Fruit fly (Drosophila melanogaster) whole organism, embryonic: ENCODE results near the gene CG17660.
A peak's percentile ranks its signal among the peaks of the same experiment; 100 is the strongest.

ENCODE experiments used
- Abd-B ChIP-seq: fragments of 200-800 bp; sonication (Bioruptor generic); optimal IDR thresholded peaks from 2 replicates; lab custom pipeline; 2018; ENCODE audit warnings: missing biosample characterization, mild to moderate bottlenecking, missing genetic modification characterization, moderate library complexity
- Antp ChIP-seq: fragments of 200-800 bp; sonication (Bioruptor generic); optimal IDR thresholded peaks from 3 replicates; lab custom pipeline; 2016; ENCODE audit warnings: missing biosample characterization, missing genetic modification characterization
- Bdp1 ChIP-seq: fragments of 200-800 bp; sonication (Bioruptor generic); optimal IDR thresholded peaks from 3 replicates; lab custom pipeline; 2016; ENCODE audit warnings: missing biosample characterization, missing genetic modification characterization
- CG10147 ChIP-seq: fragments of 200-800 bp; sonication (Bioruptor generic); optimal IDR thresholded peaks from 2 replicates; lab custom pipeline; 2019; ENCODE audit warnings: missing biosample characterization, mild to moderate bottlenecking, missing genetic modification characterization, moderate library complexity
- CG10654 ChIP-seq: fragments of 200-800 bp; sonication (Bioruptor generic); optimal IDR thresholded peaks from 2 replicates; lab custom pipeline; 2016; ENCODE audit warnings: missing biosample characterization, missing genetic modification characterization
- CG12104 ChIP-seq: fragments of 200-800 bp; sonication (Bioruptor generic); optimal IDR thresholded peaks from 3 replicates; lab custom pipeline; 2016; ENCODE audit warnings: missing biosample characterization, missing genetic modification characterization
- CG12219 ChIP-seq: fragments of 200-800 bp; sonication (Bioruptor generic); optimal IDR thresholded peaks from 3 replicates; lab custom pipeline; 2018; ENCODE audit warnings: missing biosample characterization, mild to moderate bottlenecking, missing genetic modification characterization
- CG12942 ChIP-seq: fragments of 200-800 bp; sonication (Bioruptor generic); optimal IDR thresholded peaks from 3 replicates; lab custom pipeline; 2016; ENCODE audit warnings: missing biosample characterization, missing genetic modification characterization
- CG13287 ChIP-seq: fragments of 200-800 bp; sonication (Bioruptor generic); IDR thresholded peaks from 2 replicates; pipeline ENCODE4 v1.3.6; 2022; ENCODE audit warnings: missing biosample characterization, missing genetic modification characterization; ENCODE audit not compliant: partially characterized antibody
- CG16779 ChIP-seq: fragments of 200-800 bp; sonication (Bioruptor generic); IDR thresholded peaks from 2 replicates; pipeline ENCODE4 v1.3.6; 2022; ENCODE audit warnings: missing biosample characterization, missing genetic modification characterization
- CG1792 ChIP-seq: fragments of 200-800 bp; sonication (Bioruptor generic); optimal IDR thresholded peaks from 2 replicates; lab custom pipeline; 2016; ENCODE audit warnings: missing biosample characterization, missing genetic modification characterization
- CG31365 ChIP-seq: fragments of 200-800 bp; sonication (Bioruptor generic); optimal IDR thresholded peaks from 2 replicates; lab custom pipeline; 2018; ENCODE audit warnings: missing biosample characterization, mild to moderate bottlenecking, missing genetic modification characterization
- CG31388 ChIP-seq: fragments of 200-800 bp; sonication (Bioruptor generic); optimal IDR thresholded peaks from 2 replicates; lab custom pipeline; 2016; ENCODE audit warnings: missing biosample characterization, missing genetic modification characterization
- CG32772 ChIP-seq: fragments of 200-800 bp; sonication (Bioruptor generic); IDR thresholded peaks from 2 replicates; pipeline ENCODE4 v1.3.6; 2022; ENCODE audit warnings: missing biosample characterization, missing genetic modification characterization
- CG4282 ChIP-seq: fragments of 200-800 bp; sonication (Bioruptor generic); optimal IDR thresholded peaks from 2 replicates; lab custom pipeline; 2016; ENCODE audit warnings: missing biosample characterization, missing genetic modification characterization
- CG6254 ChIP-seq: fragments of 200-800 bp; sonication (Bioruptor generic); optimal IDR thresholded peaks from 3 replicates; lab custom pipeline; 2017; ENCODE audit warnings: mild to moderate bottlenecking, missing biosample characterization, missing genetic modification reagents, missing genetic modification characterization
- CG6854 ChIP-seq: fragments of 200-800 bp; sonication (Bioruptor generic); optimal IDR thresholded peaks from 3 replicates; lab custom pipeline; 2017; ENCODE audit warnings: missing biosample characterization, mild to moderate bottlenecking, missing genetic modification characterization
- CG7357 ChIP-seq: fragments of 200-800 bp; sonication (Bioruptor generic); IDR thresholded peaks from 3 replicates; pipeline ENCODE4 v1.3.6; 2022; ENCODE audit warnings: missing biosample characterization, missing genetic modification characterization
- CG7372 ChIP-seq: fragments of 200-800 bp; sonication (Bioruptor generic); IDR thresholded peaks from 2 replicates; pipeline ENCODE4 v1.3.6; 2022; ENCODE audit warnings: missing biosample characterization, missing genetic modification characterization
- CkIIα-i1 ChIP-seq: fragments of 200-800 bp; sonication (Bioruptor generic); IDR thresholded peaks from 2 replicates; pipeline ENCODE4 v1.3.6; 2022; ENCODE audit warnings: missing biosample characterization, missing genetic modification characterization
- Dp ChIP-seq: fragments of 200-800 bp; sonication (Bioruptor generic); optimal IDR thresholded peaks from 2 replicates; lab custom pipeline; 2018; ENCODE audit warnings: missing biosample characterization, mild to moderate bottlenecking, missing genetic modification characterization, moderate library complexity
- Drgx ChIP-seq: fragments of 200-800 bp; sonication (Bioruptor generic); IDR thresholded peaks from 2 replicates; pipeline ENCODE4 v1.3.6; 2022; ENCODE audit warnings: missing biosample characterization, missing genetic modification characterization
- Fer1 ChIP-seq: fragments of 200-800 bp; sonication (Bioruptor generic); optimal IDR thresholded peaks from 2 replicates; lab custom pipeline; 2017; ENCODE audit warnings: missing biosample characterization, mild to moderate bottlenecking, missing genetic modification characterization
- H2.0 ChIP-seq: fragments of 200-800 bp; sonication (Bioruptor generic); IDR thresholded peaks from 2 replicates; pipeline ENCODE4 v1.3.6; 2022; ENCODE audit warnings: missing biosample characterization, missing genetic modification characterization
- Hey ChIP-seq: fragments of 200-800 bp; sonication (Bioruptor generic); optimal IDR thresholded peaks from 3 replicates; lab custom pipeline; 2018; ENCODE audit warnings: missing biosample characterization, mild to moderate bottlenecking, missing genetic modification characterization
- HmgZ ChIP-seq: fragments of 200-800 bp; sonication (Bioruptor generic); optimal IDR thresholded peaks from 2 replicates; lab custom pipeline; 2018; ENCODE audit warnings: missing biosample characterization, mild to moderate bottlenecking, missing genetic modification characterization
- MESR4 ChIP-seq: fragments of 200-800 bp; sonication (Bioruptor generic); optimal IDR thresholded peaks from 2 replicates; lab custom pipeline; 2018; ENCODE audit warnings: missing biosample characterization, mild to moderate bottlenecking, missing genetic modification characterization, moderate library complexity
- Mad ChIP-seq: fragments of 200-800 bp; sonication (Bioruptor generic); optimal IDR thresholded peaks from 2 replicates; lab custom pipeline; 2016; ENCODE audit warnings: missing biosample characterization, missing genetic modification characterization
- Mes4 ChIP-seq: fragments of 200-800 bp; sonication (Bioruptor generic); optimal IDR thresholded peaks from 2 replicates; lab custom pipeline; 2016; ENCODE audit warnings: missing biosample characterization, missing genetic modification characterization
- Nf-YC ChIP-seq: fragments of 200-800 bp; optimal IDR thresholded peaks from 3 replicates; lab custom pipeline; 2019; ENCODE audit warnings: missing biosample characterization, mild to moderate bottlenecking, missing genetic modification characterization, moderate library complexity
- Ravus ChIP-seq: fragments of 200-800 bp; sonication (Bioruptor generic); IDR thresholded peaks from 2 replicates; pipeline ENCODE4 v1.3.6; 2022; ENCODE audit warnings: missing biosample characterization, missing genetic modification characterization
- Sry-δ ChIP-seq: fragments of 200-800 bp; sonication (Bioruptor generic); optimal IDR thresholded peaks from 2 replicates; lab custom pipeline; 2016; ENCODE audit warnings: missing biosample characterization, missing genetic modification characterization
- Ssrp ChIP-seq: fragments of 200-800 bp; sonication (Bioruptor generic); optimal IDR thresholded peaks from 2 replicates; lab custom pipeline; 2018; ENCODE audit warnings: missing biosample characterization, mild to moderate bottlenecking, missing genetic modification characterization, moderate library complexity
- ac ChIP-seq: fragments of 200-800 bp; sonication (Bioruptor generic); optimal IDR thresholded peaks from 3 replicates; lab custom pipeline; 2017; ENCODE audit warnings: missing biosample characterization, mild to moderate bottlenecking, missing genetic modification characterization
- bcd ChIP-seq: fragments of 200-800 bp; sonication (Bioruptor generic); optimal IDR thresholded peaks from 2 replicates; lab custom pipeline; 2017; ENCODE audit warnings: missing biosample characterization, mild to moderate bottlenecking, missing genetic modification characterization
- cad ChIP-seq: fragments of >200 bp; optimal IDR thresholded peaks from 2 replicates; lab custom pipeline; 2017; ENCODE audit warnings: missing biosample characterization, missing genetic modification characterization
- chm ChIP-seq: fragments of 200-800 bp; sonication (Bioruptor generic); IDR thresholded peaks from 2 replicates; pipeline ENCODE4 v1.3.6; 2022; ENCODE audit warnings: missing biosample characterization, missing genetic modification characterization
- croc ChIP-seq: fragments of 200-800 bp; sonication (Bioruptor generic); conservative IDR thresholded peaks from 3 replicates; pipeline ENCODE4 v1.3.6; 2022; ENCODE audit warnings: missing biosample characterization, missing genetic modification characterization
- dimm ChIP-seq: fragments of 200-800 bp; sonication (Bioruptor generic); IDR thresholded peaks from 2 replicates; pipeline ENCODE4 v1.3.6; 2022; ENCODE audit warnings: missing biosample characterization, missing genetic modification characterization
- esg ChIP-seq: fragments of 200-800 bp; sonication (Bioruptor generic); conservative IDR thresholded peaks from 2 replicates; pipeline ENCODE4 v1.3.6; 2022; ENCODE audit warnings: missing biosample characterization, missing genetic modification characterization
- gcm2 ChIP-seq: fragments of 200-800 bp; sonication (Bioruptor generic); optimal IDR thresholded peaks from 2 replicates; lab custom pipeline; 2016; ENCODE audit warnings: missing biosample characterization, missing genetic modification characterization
- h ChIP-seq: fragments of >200 bp; optimal IDR thresholded peaks from 2 replicates; lab custom pipeline; 2017
- insv ChIP-seq, 2 experiments: fragments of 200-800 bp; sonication (Bioruptor generic); optimal IDR thresholded peaks; 3 replicates each; lab custom pipeline; 2016 to 2018; ENCODE audit warnings: missing biosample characterization in 2 of 2, missing genetic modification characterization in 2 of 2
- kah ChIP-seq: fragments of 200-800 bp; sonication (Bioruptor generic); optimal IDR thresholded peaks from 2 replicates; lab custom pipeline; 2018; ENCODE audit warnings: missing biosample characterization, mild to moderate bottlenecking, missing genetic modification characterization
- lbe ChIP-seq: fragments of 200-800 bp; sonication (Bioruptor generic); optimal IDR thresholded peaks from 2 replicates; lab custom pipeline; 2016; ENCODE audit warnings: missing biosample characterization, mild to moderate bottlenecking, missing genetic modification characterization
- pb ChIP-seq: fragments of 200-800 bp; sonication (Bioruptor generic); optimal IDR thresholded peaks from 3 replicates; lab custom pipeline; 2016; ENCODE audit warnings: missing biosample characterization, missing genetic modification characterization
- row ChIP-seq: fragments of 200-800 bp; sonication (Bioruptor generic); IDR thresholded peaks from 3 replicates; pipeline ENCODE4 v1.3.6; 2022; ENCODE audit warnings: missing biosample characterization, missing genetic modification characterization
- sima ChIP-seq: fragments of 200-800 bp; sonication (Bioruptor generic); optimal IDR thresholded peaks from 2 replicates; lab custom pipeline; 2016; ENCODE audit warnings: missing biosample characterization, missing genetic modification characterization
- slbo ChIP-seq: fragments of 200-800 bp; sonication (Bioruptor generic); IDR thresholded peaks from 2 replicates; pipeline ENCODE4 v1.3.6; 2022; ENCODE audit warnings: missing biosample characterization, missing genetic modification characterization
- sob ChIP-seq: fragments of 200-800 bp; sonication (Bioruptor generic); IDR thresholded peaks from 2 replicates; pipeline ENCODE4 v1.3.6; 2022; ENCODE audit warnings: missing biosample characterization, missing genetic modification characterization
- sqz ChIP-seq: fragments of 200-800 bp; sonication (Bioruptor generic); optimal IDR thresholded peaks from 3 replicates; lab custom pipeline; 2018; ENCODE audit warnings: missing biosample characterization, mild to moderate bottlenecking, missing genetic modification characterization
- stc ChIP-seq: fragments of 200-800 bp; sonication (Bioruptor generic); IDR thresholded peaks from 2 replicates; pipeline ENCODE4 v1.3.6; 2022; ENCODE audit warnings: missing biosample characterization, missing genetic modification characterization
- tio ChIP-seq: fragments of 200-800 bp; sonication (Bioruptor generic); optimal IDR thresholded peaks from 2 replicates; lab custom pipeline; 2017; ENCODE audit warnings: missing biosample characterization, missing genetic modification characterization, inconsistent platforms

Gene CG17660

dm6 chr2L:1729607-1730011, 19.4 kb upstream of the CG17660 start, which contains the start of the genes Eno and CG31937 (continued):
- TF ChIP-seq CG7372: no peak
- TF ChIP-seq CG4282 (GFP tag; lab: Kevin White, UChicago): no peak
- peak; percentile 26 for TF ChIP-seq Antp
- peak; percentile 52 for TF ChIP-seq bcd
- no peak for TF ChIP-seq kah (GFP tag; lab: Kevin White, UChicago)
- no peak for TF ChIP-seq CG6254 (GFP tag; lab: Kevin White, UChicago)
- peak; percentile 11 for TF ChIP-seq CG12942 (GFP tag; lab: Kevin White, UChicago)
- peak; percentile 22 for TF ChIP-seq Dp
- TF ChIP-seq CG6854 (GFP tag; lab: Kevin White, UChicago): no peak
- TF ChIP-seq CkIIα-i1 (GFP tag; lab: Robert Waterston, UW): no peak
- TF ChIP-seq CG10654 (GFP tag; lab: Kevin White, UChicago): no peak
- peak; percentile 29 for TF ChIP-seq tio (GFP tag; lab: Kevin White, UChicago)
- no peak for TF ChIP-seq dimm (GFP tag; lab: Robert Waterston, UW)
- no peak for TF ChIP-seq gcm2 (GFP tag; lab: Kevin White, UChicago)
- no peak for TF ChIP-seq stc (GFP tag; lab: Robert Waterston, UW)
- no peak for TF ChIP-seq sima (GFP tag; lab: Kevin White, UChicago)
- no peak for TF ChIP-seq cad (GFP tag; lab: Kevin White, UChicago)
- 0 out of 3 replicates have a peak, but pooled peaks have one; percentile 21 for TF ChIP-seq croc (GFP tag; lab: Robert Waterston, UW)
- TF ChIP-seq Ravus: no peak
- TF ChIP-seq HmgZ (tag; lab: Kevin White, UChicago): peak; percentile 73
- no peak for TF ChIP-seq Mad
- no peak for TF ChIP-seq CG31388
- no peak for TF ChIP-seq Abd-B (GFP tag; lab: Kevin White, UChicago)
- TF ChIP-seq CG32772 (GFP tag; lab: Robert Waterston, UW): peak; percentile 41; the same call in 1 of the 2 replicates
- no peak for TF ChIP-seq Ssrp (tag; lab: Kevin White, UChicago)
- TF ChIP-seq Mes4 (GFP tag; lab: Kevin White, UChicago): no peak
- peak; percentile 51 for TF ChIP-seq esg
- peak; percentile 21 for TF ChIP-seq CG10147 (GFP tag; lab: Kevin White, UChicago)
- no peak for TF ChIP-seq insv (GFP tag; optimal IDR thresholded peaks at IDR 0.05; lab: Kevin White, UChicago)
- no peak for TF ChIP-seq lbe (GFP tag; lab: Kevin White, UChicago)
- TF ChIP-seq Sry-δ: peak; percentile 29
- no peak for TF ChIP-seq CG12219 (GFP tag; lab: Kevin White, UChicago)
- 0 out of 2 replicates have a peak, but pooled peaks have one; percentile 26 for TF ChIP-seq chm
- peak; percentile 16; the same call in 1 of the 2 replicates for TF ChIP-seq H2.0 (GFP tag; lab: Robert Waterston, UW)
- no peak for TF ChIP-seq h
- TF ChIP-seq Fer1: peak; percentile 54
- TF ChIP-seq CG1792 (GFP tag; lab: Kevin White, UChicago): no peak
- TF ChIP-seq Bdp1 (GFP tag; lab: Kevin White, UChicago): peak; percentile 12
- peak; percentile 55 for TF ChIP-seq Nf-YC (tag; lab: Kevin White, UChicago)
- TF ChIP-seq sqz (GFP tag; lab: Kevin White, UChicago): no peak
- no peak; the same call in 2 of the 3 replicates for TF ChIP-seq CG7357
- TF ChIP-seq row (GFP tag; lab: Robert Waterston, UW): peak; percentile 94
- TF ChIP-seq CG13287 (GFP tag; lab: Robert Waterston, UW): peak; percentile 48
- no peak for TF ChIP-seq CG16779
- no peak for TF ChIP-seq Hey (tag; lab: Kevin White, UChicago)
- no peak for TF ChIP-seq pb (GFP tag; lab: Kevin White, UChicago)
- no peak for TF ChIP-seq ac (GFP tag; lab: Kevin White, UChicago)
- peak; percentile 76 for TF ChIP-seq slbo (GFP tag; lab: Robert Waterston, UW)
- peak; percentile 24 for TF ChIP-seq MESR4 (GFP tag; lab: Kevin White, UChicago)
- no peak for TF ChIP-seq CG31365
- peak; percentile 43 for TF ChIP-seq CG12104 (GFP tag; lab: Kevin White, UChicago)
- peak; percentile 76 for TF ChIP-seq sob (GFP tag; lab: Robert Waterston, UW)
- TF ChIP-seq Drgx (GFP tag; lab: Robert Waterston, UW): peak; percentile 49
